Fruit fly (Drosophila melanogaster) ovary, adult (tissue): ENCODE data around the gene CG9632.

ENCODE experiments used
- CG17801 ChIP-seq: fragments of 200-800 bp; optimal IDR thresholded peaks from 2 replicates; lab custom pipeline; 2019; ENCODE audit warnings: missing biosample characterization, mild to moderate bottlenecking, missing genetic modification characterization, moderate library complexity; ENCODE audit not compliant: partially characterized antibody

The CG9632 gene

dm6 chr3R:15859896-15860295 is at the start of gene CG9632:
Gene CG9632 (plus strand): TSS chr3R:15860196.
- TF ChIP-seq CG17801 (GFP tag; lab: Kevin White, UChicago): no peak

- TF ChIP-seq CG17801 (GFP tag; lab: Kevin White, UChicago): no peak
These were observed 49.6 kb upstream of the CG9632 start for dm6 chr3R:15810369-15810768.

- TF ChIP-seq CG17801 (GFP tag; lab: Kevin White, UChicago): no peak
These were observed 45.8 kb upstream of the CG9632 start for dm6 chr3R:15814150-15814549.

dm6 chr3R:15816276-15816675 is 43.7 kb upstream of the CG9632 start:
- TF ChIP-seq CG17801 (GFP tag; lab: Kevin White, UChicago): no peak

dm6 chr3R:15825521-15825920 is 34.5 kb upstream of the CG9632 start, which contains the start of gene CG4576:
Gene CG4576 (plus strand): TSS chr3R:15825747.
- no peak for TF ChIP-seq CG17801 (GFP tag; lab: Kevin White, UChicago)

dm6 chr3R:15827559-15827958 is 32.4 kb upstream of the CG9632 start:
- no peak for TF ChIP-seq CG17801 (GFP tag; lab: Kevin White, UChicago)

- no peak for TF ChIP-seq CG17801 (GFP tag; lab: Kevin White, UChicago)
These were observed 27.5 kb upstream of the CG9632 start, which contains the start of gene rec for dm6 chr3R:15832525-15832924. Gene rec (minus strand): TSS chr3R:15832632.

- TF ChIP-seq CG17801 (GFP tag; lab: Kevin White, UChicago): no peak
These were observed 26.7 kb upstream of the CG9632 start, which contains the start of gene CG43318 for dm6 chr3R:15833332-15833731. Gene CG43318 (minus strand): TSS chr3R:15833432.

- TF ChIP-seq CG17801 (GFP tag; lab: Kevin White, UChicago): no peak
These were observed 25.5 kb upstream of the CG9632 start, which contains the start of the genes CG43317 and Arpc3A for dm6 chr3R:15834375-15835031. Gene CG43317 (minus strand): TSS chr3R:15834425. Gene Arpc3A (plus strand): TSS chr3R:15834648.

dm6 chr3R:15836864-15837824 is 22.9 kb upstream of the CG9632 start, which contains the start of the genes ND-23 and spn-E:
Gene ND-23 (minus strand): TSS chr3R:15837117.
Gene spn-E (plus strand): TSS chr3R:15837419.
- peak; percentile 77 for TF ChIP-seq CG17801 (GFP tag; lab: Kevin White, UChicago)

- no peak for TF ChIP-seq CG17801 (GFP tag; lab: Kevin White, UChicago)
These were observed 20.7 kb upstream of the CG9632 start, which contains the start of gene Pbp45 for dm6 chr3R:15839294-15839693. Gene Pbp45 (minus strand): TSS chr3R:15839515.

dm6 chr3R:15846234-15846633 is 13.8 kb upstream of the CG9632 start, which contains the start of gene CG4546:
Gene CG4546 (plus strand): TSS chr3R:15846534.
- TF ChIP-seq CG17801 (GFP tag; lab: Kevin White, UChicago): no peak

- TF ChIP-seq CG17801 (GFP tag; lab: Kevin White, UChicago): no peak
These were observed 8.1 kb upstream of the CG9632 start for dm6 chr3R:15851912-15852311.

- TF ChIP-seq CG17801 (GFP tag; lab: Kevin White, UChicago): no peak
These were observed 6.6 kb upstream of the CG9632 start, which contains the start of gene cv-d for dm6 chr3R:15853347-15853746. Gene cv-d (minus strand): TSS chr3R:15853581.
